Fruit fly (Drosophila melanogaster): ENCODE results near the gene Ziz.

DNA sequence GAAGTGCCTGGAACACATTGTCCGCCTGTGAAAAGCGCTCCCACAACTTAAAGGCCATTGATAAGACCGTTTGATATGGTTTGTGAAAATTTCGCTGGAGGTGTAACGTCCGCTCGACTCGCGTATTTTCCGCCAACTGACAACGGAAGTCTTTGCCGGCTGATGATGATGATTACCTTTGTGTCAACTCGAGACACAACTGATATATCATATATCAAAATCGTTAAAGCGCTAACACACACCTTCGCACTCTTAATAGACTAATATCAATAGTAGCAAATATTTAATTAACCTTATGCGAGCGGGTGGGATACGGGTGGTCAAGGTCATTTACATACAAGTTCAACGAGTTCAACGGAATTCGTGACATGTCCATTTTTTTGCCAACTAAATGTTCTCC lies 42.0 kb downstream of the Ziz start, which contains the start of gene Gr28a:
- TF ChIP-seq GATAd (GFP tag; optimal IDR thresholded peaks at IDR 0.05), result no peak
- no peak for TF ChIP-seq Rel (GFP tag; optimal IDR thresholded peaks at IDR 0.05)
- TF ChIP-seq Rel (tag; optimal IDR thresholded peaks at IDR 0.05), result no peak
